Worm (Caenorhabditis elegans) whole organism, L1 larva: ENCODE measurements around the gene pho-8.
A peak's percentile ranks its signal among the peaks of the same experiment; 100 is the strongest.

Experiments
- C16A3.4 ChIP-seq: fragments of 150-350 bp; optimal IDR thresholded peaks from 2 replicates; lab custom pipeline; 2014; ENCODE audit warnings: missing biosample characterization, missing genetic modification characterization
- ama-1 ChIP-seq: fragments of 150-350 bp; optimal IDR thresholded peaks from 2 replicates; lab custom pipeline; 2014
- blmp-1 ChIP-seq: fragments of 150-350 bp; optimal IDR thresholded peaks from 2 replicates; lab custom pipeline; 2014; ENCODE audit warnings: missing biosample characterization, missing genetic modification characterization
- ceh-8 ChIP-seq: fragments of 200-800 bp; sonication (Bioruptor generic); optimal IDR thresholded peaks from 2 replicates; lab custom pipeline; 2018; ENCODE audit warnings: mild to moderate bottlenecking, missing genetic modification characterization, moderate library complexity, missing compliant biosample characterization
- ceh-88 ChIP-seq: fragments of 200-800 bp; sonication (Bioruptor generic); IDR thresholded peaks from 2 replicates; pipeline ENCODE4 v1.3.6; 2022; ENCODE audit warnings: missing genetic modification characterization, missing compliant biosample characterization
- ces-1 ChIP-seq: fragments of 150-350 bp; optimal IDR thresholded peaks from 2 replicates; lab custom pipeline; 2014; ENCODE audit warnings: missing biosample characterization, missing genetic modification reagents, missing genetic modification characterization
- dpl-1 ChIP-seq, 3 experiments: fragments of 150-350 bp in 2 of 3; sonication (generic microtip) in 1 of 3; optimal IDR thresholded peaks; 2 replicates each; lab custom pipeline; 2014 to 2017; ENCODE audit warnings: missing biosample characterization in 3 of 3, missing genetic modification characterization in 3 of 3, missing genetic modification reagents in 3 of 3
- dsc-1 ChIP-seq: sonication (generic microtip); optimal IDR thresholded peaks from 2 replicates; lab custom pipeline; 2016; ENCODE audit warnings: mild to moderate bottlenecking, missing genetic modification characterization, missing compliant biosample characterization
- efl-1 ChIP-seq, 4 experiments: fragments of 150-350 bp; optimal IDR thresholded peaks in 3 of 4; peaks in 1 of 4; 1 replicate in 1 of 4; 2 replicates in 3 of 4; lab custom pipeline; 2014; ENCODE audit warnings: missing biosample characterization in 2 of 4, missing genetic modification characterization in 2 of 4, missing genetic modification reagents in 2 of 4
- efl-3 ChIP-seq: fragments of 200-800 bp; sonication (Bioruptor generic); optimal IDR thresholded peaks from 2 replicates; lab custom pipeline; 2018; ENCODE audit warnings: mild to moderate bottlenecking, missing genetic modification characterization, missing compliant biosample characterization
- egl-27 ChIP-seq, 2 experiments: fragments of 150-350 bp in 1 of 2; sonication (generic microtip); optimal IDR thresholded peaks; 3 replicates each; lab custom pipeline; 2017 to 2018; ENCODE audit warnings: missing biosample characterization in 2 of 2, missing genetic modification characterization in 2 of 2, missing genetic modification reagents in 2 of 2
- elt-3 ChIP-seq, 6 experiments: fragments of 150-350 bp in 1 of 6; sonication (generic microtip); optimal IDR thresholded peaks; 2 replicates each; lab custom pipeline; 2017 to 2018; ENCODE audit warnings: missing biosample characterization in 6 of 6, missing genetic modification characterization in 6 of 6, inconsistent platforms in 1 of 6
- grh-1 ChIP-seq: fragments of 200-800 bp; sonication (Bioruptor generic); IDR thresholded peaks from 2 replicates; pipeline ENCODE4 v1.3.6; 2022; ENCODE audit warnings: missing genetic modification reagents, missing genetic modification characterization, missing compliant biosample characterization
- jun-1 ChIP-seq: fragments of 150-350 bp; optimal IDR thresholded peaks from 2 replicates; lab custom pipeline; 2014; ENCODE audit warnings: missing biosample characterization, missing genetic modification reagents, missing genetic modification characterization
- lin-13 ChIP-seq: fragments of 150-350 bp; optimal IDR thresholded peaks from 2 replicates; lab custom pipeline; 2014; ENCODE audit warnings: missing biosample characterization, missing genetic modification reagents, missing genetic modification characterization
- lin-14 ChIP-seq: fragments of 200-800 bp; sonication (Bioruptor generic); optimal IDR thresholded peaks from 2 replicates; lab custom pipeline; 2018; ENCODE audit warnings: mild to moderate bottlenecking, missing genetic modification characterization, moderate library complexity, missing compliant biosample characterization
- lin-15B ChIP-seq: fragments of 150-350 bp; sonication (generic microtip); optimal IDR thresholded peaks from 3 replicates; lab custom pipeline; 2014; ENCODE audit warnings: missing biosample characterization, missing genetic modification characterization
- lin-35 ChIP-seq, 2 experiments: fragments of 150-350 bp; optimal IDR thresholded peaks; 2 replicates each; lab custom pipeline; 2014; ENCODE audit warnings: missing biosample characterization in 2 of 2, missing genetic modification characterization in 2 of 2, missing genetic modification reagents in 2 of 2
- lsy-2 ChIP-seq, 2 experiments: fragments of 150-350 bp; optimal IDR thresholded peaks; 2 replicates each; lab custom pipeline; 2014; ENCODE audit warnings: missing biosample characterization in 2 of 2, missing genetic modification characterization in 2 of 2
- mab-9 ChIP-seq: fragments of 200-800 bp; sonication (Bioruptor generic); IDR thresholded peaks from 2 replicates; pipeline ENCODE4 v1.3.6; 2022; ENCODE audit warnings: missing genetic modification reagents, missing genetic modification characterization, missing compliant biosample characterization
- mdl-1 ChIP-seq, 2 experiments: fragments of 150-350 bp; optimal IDR thresholded peaks; 2 replicates each; lab custom pipeline; 2014 to 2017; ENCODE audit warnings: missing biosample characterization in 2 of 2, missing genetic modification characterization in 2 of 2, inconsistent platforms in 1 of 2
- mef-2 ChIP-seq: fragments of 150-350 bp; optimal IDR thresholded peaks from 2 replicates; lab custom pipeline; 2014; ENCODE audit warnings: missing biosample characterization, missing genetic modification characterization
- mep-1 ChIP-seq: fragments of 150-350 bp; optimal IDR thresholded peaks from 2 replicates; lab custom pipeline; 2014; ENCODE audit warnings: missing biosample characterization, missing genetic modification characterization
- nhr-11 ChIP-seq: fragments of 150-350 bp; optimal IDR thresholded peaks from 2 replicates; lab custom pipeline; 2014; ENCODE audit warnings: missing biosample characterization, missing genetic modification characterization
- nhr-19 ChIP-seq: fragments of 200-800 bp; sonication (Bioruptor generic); conservative IDR thresholded peaks from 2 replicates; pipeline ENCODE4 v1.3.6; 2022; ENCODE audit warnings: missing genetic modification characterization, missing compliant biosample characterization
- nhr-20 ChIP-seq: sonication (generic microtip); optimal IDR thresholded peaks from 2 replicates; lab custom pipeline; 2016; ENCODE audit warnings: mild to moderate bottlenecking, missing genetic modification characterization, missing compliant biosample characterization
- nhr-47 ChIP-seq: sonication (generic microtip); optimal IDR thresholded peaks from 2 replicates; lab custom pipeline; 2016; ENCODE audit warnings: mild to moderate bottlenecking, missing genetic modification characterization, moderate library complexity, missing compliant biosample characterization
- nhr-71 ChIP-seq: sonication (generic microtip); optimal IDR thresholded peaks from 2 replicates; lab custom pipeline; 2016; ENCODE audit warnings: mild to moderate bottlenecking, missing genetic modification characterization, moderate library complexity, missing compliant biosample characterization
- nhr-77 ChIP-seq: fragments of 150-350 bp; optimal IDR thresholded peaks from 2 replicates; lab custom pipeline; 2014; ENCODE audit warnings: missing biosample characterization, missing genetic modification characterization
- nhr-85 ChIP-seq: sonication (generic microtip); peaks from one replicate; lab custom pipeline; 2016; ENCODE audit warnings: missing genetic modification characterization, inconsistent platforms, missing compliant biosample characterization
- nhr-90 ChIP-seq: sonication (generic microtip); optimal IDR thresholded peaks from 2 replicates; lab custom pipeline; 2016; ENCODE audit warnings: mild to moderate bottlenecking, missing genetic modification characterization, missing compliant biosample characterization; ENCODE audit not compliant: poor library complexity
- pax-3 ChIP-seq: fragments of 200-800 bp; sonication (Bioruptor generic); optimal IDR thresholded peaks from 2 replicates; lab custom pipeline; 2018; ENCODE audit warnings: mild to moderate bottlenecking, missing genetic modification characterization, moderate library complexity, missing compliant biosample characterization
- snpc-4 ChIP-seq: fragments of 150-350 bp; optimal IDR thresholded peaks from 2 replicates; lab custom pipeline; 2014; ENCODE audit warnings: missing biosample characterization, missing genetic modification characterization
- snu-23 ChIP-seq: sonication (generic microtip); optimal IDR thresholded peaks from 2 replicates; lab custom pipeline; 2016; ENCODE audit warnings: missing genetic modification characterization, missing compliant biosample characterization
- swsn-7 ChIP-seq: sonication (generic microtip); optimal IDR thresholded peaks from 2 replicates; lab custom pipeline; 2016; ENCODE audit warnings: missing genetic modification characterization, missing compliant biosample characterization
- tbx-2 ChIP-seq: sonication (generic microtip); optimal IDR thresholded peaks from 2 replicates; lab custom pipeline; 2016; ENCODE audit warnings: missing genetic modification characterization, missing compliant biosample characterization
- tlp-1 ChIP-seq: fragments of 150-350 bp; optimal IDR thresholded peaks from 2 replicates; lab custom pipeline; 2014; ENCODE audit warnings: missing biosample characterization, missing genetic modification characterization
- unc-130 ChIP-seq: fragments of 150-350 bp; optimal IDR thresholded peaks from 2 replicates; lab custom pipeline; 2017; ENCODE audit warnings: missing biosample characterization, missing genetic modification characterization, inconsistent platforms
- unc-62 ChIP-seq: fragments of 150-350 bp; optimal IDR thresholded peaks from 2 replicates; lab custom pipeline; 2014; ENCODE audit warnings: missing biosample characterization, missing genetic modification reagents, missing genetic modification characterization
- unc-86 ChIP-seq: sonication (generic microtip); optimal IDR thresholded peaks from 2 replicates; lab custom pipeline; 2016; ENCODE audit warnings: missing genetic modification characterization, missing compliant biosample characterization
- xbp-1 ChIP-seq: sonication (generic microtip); optimal IDR thresholded peaks from 2 replicates; lab custom pipeline; 2016; ENCODE audit warnings: missing genetic modification characterization, missing compliant biosample characterization
- ztf-11 ChIP-seq, 2 experiments: sonication (generic microtip); optimal IDR thresholded peaks; 2 replicates each; lab custom pipeline; 2016 to 2017; ENCODE audit warnings: missing genetic modification characterization in 2 of 2, missing biosample characterization in 1 of 2, missing compliant biosample characterization in 1 of 2
- ztf-4 ChIP-seq: fragments of 150-350 bp; optimal IDR thresholded peaks from 2 replicates; lab custom pipeline; 2014; ENCODE audit warnings: missing biosample characterization, missing genetic modification characterization

The pho-8 gene

ce11 chrV:11802508-11802907 is 30.9 kb upstream of the pho-8 start:
- TF ChIP-seq egl-27 (tag; optimal IDR thresholded peaks at IDR 0.05; lab: Kevin White, UChicago): peak in 1 of 2 experiments; percentile 60
- TF ChIP-seq ztf-11 (tag; optimal IDR thresholded peaks at IDR 0.05; lab: Kevin White, UChicago): no peak
- peak; percentile 45 for TF ChIP-seq nhr-77
- TF ChIP-seq ama-1: no peak
- TF ChIP-seq nhr-20 (tag; lab: Kevin White, UChicago): peak; percentile 95
- TF ChIP-seq nhr-11: no peak
- TF ChIP-seq tbx-2 (tag; lab: Kevin White, UChicago): peak; percentile 84
- peak; percentile 25 for TF ChIP-seq xbp-1 (tag; lab: Kevin White, UChicago)
- no peak for TF ChIP-seq ceh-88 (GFP tag; lab: Robert Waterston, UW)
- peak; percentile 84 to 100 (median 98) for TF ChIP-seq elt-3 (tag; optimal IDR thresholded peaks at IDR 0.05; lab: Kevin White, UChicago)
- TF ChIP-seq tlp-1 (tag; lab: Kevin White, UChicago): no peak
- peak; percentile 86 for TF ChIP-seq unc-130 (tag; lab: Kevin White, UChicago)
- TF ChIP-seq lsy-2 (tag; optimal IDR thresholded peaks at IDR 0.05; lab: Kevin White, UChicago): peak; percentile 30 to 61
- TF ChIP-seq unc-86 (tag; lab: Kevin White, UChicago): no peak
- TF ChIP-seq nhr-85 (tag; lab: Kevin White, UChicago): peak; percentile 99
- peak; percentile 91 for TF ChIP-seq nhr-71 (tag; lab: Kevin White, UChicago)
- peak; percentile 89 for TF ChIP-seq nhr-90 (tag; lab: Kevin White, UChicago)
- peak; percentile 86 for TF ChIP-seq grh-1 (GFP tag; lab: Robert Waterston, UW)
- TF ChIP-seq efl-1 (optimal IDR thresholded peaks at IDR 0.05; lab: Kevin White, UChicago): no peak
- TF ChIP-seq efl-1 (GFP tag; optimal IDR thresholded peaks at IDR 0.05 in 1 of 2; lab: Kevin White, UChicago): peak in 1 of 2 experiments; percentile 1
- peak; percentile 55 for TF ChIP-seq ztf-4
- peak; percentile 27 for TF ChIP-seq jun-1
- peak; percentile 73 for TF ChIP-seq nhr-47 (tag; lab: Kevin White, UChicago)
- TF ChIP-seq lin-13 (GFP tag; lab: Kevin White, UChicago): peak; percentile 11
- TF ChIP-seq mep-1 (tag; lab: Kevin White, UChicago): peak; percentile 36
- TF ChIP-seq lin-14: peak; percentile 89
- peak; percentile 19 for TF ChIP-seq swsn-7 (tag; lab: Kevin White, UChicago)
- TF ChIP-seq mdl-1 (tag; optimal IDR thresholded peaks at IDR 0.05; lab: Kevin White, UChicago): peak; percentile 23 to 98
- no peak for TF ChIP-seq mab-9 (GFP tag; lab: Robert Waterston, UW)
- peak; percentile 81 for TF ChIP-seq nhr-19 (GFP tag; lab: Robert Waterston, UW)
- TF ChIP-seq lin-35 (GFP tag; optimal IDR thresholded peaks at IDR 0.05; lab: Kevin White, UChicago): peak in 1 of 2 experiments; percentile 69
- TF ChIP-seq snu-23 (GFP tag; lab: Kevin White, UChicago): peak; percentile 77
- peak in 1 of 3 experiments; percentile 22 for TF ChIP-seq dpl-1 (GFP tag; optimal IDR thresholded peaks at IDR 0.05; lab: Kevin White, UChicago)
- TF ChIP-seq blmp-1 (tag; lab: Kevin White, UChicago): peak; percentile 98
- TF ChIP-seq C16A3.4 (tag; lab: Kevin White, UChicago): peak; percentile 48

ce11 chrV:11803518-11803994 is 29.9 kb upstream of the pho-8 start:
- TF ChIP-seq tbx-2 (tag; lab: Kevin White, UChicago) (peak; percentile 29), snu-23 (GFP tag; lab: Kevin White, UChicago) (peak; percentile 40), elt-3 (tag; optimal IDR thresholded peaks at IDR 0.05; lab: Kevin White, UChicago) (peak in 4 of 6 experiments; percentile 24 to 33 (median 26)), nhr-47 (tag; lab: Kevin White, UChicago) (peak; percentile 49), ceh-8 (peak; percentile 44), efl-3 (GFP tag; lab: Kevin White, UChicago) (no peak), dsc-1 (tag; lab: Kevin White, UChicago) (no peak), pax-3 (no peak), blmp-1 (tag; lab: Kevin White, UChicago) (peak; percentile 85), nhr-71 (tag; lab: Kevin White, UChicago) (peak; percentile 85), ama-1 (no peak), lin-35 (GFP tag; optimal IDR thresholded peaks at IDR 0.05; lab: Kevin White, UChicago) (peak in 1 of 2 experiments; percentile 50), nhr-90 (tag; lab: Kevin White, UChicago) (peak; percentile 32), lin-14 (peak; percentile 66), nhr-20 (tag; lab: Kevin White, UChicago) (peak; percentile 86), snpc-4 (tag; lab: Kevin White, UChicago) (no peak), lsy-2 (tag; optimal IDR thresholded peaks at IDR 0.05; lab: Kevin White, UChicago) (peak in 1 of 2 experiments; percentile 2), nhr-85 (tag; lab: Kevin White, UChicago) (peak; percentile 95), mef-2 (tag; lab: Kevin White, UChicago) (no peak), unc-62 (GFP tag; lab: Kevin White, UChicago) (no peak), ces-1 (GFP tag; lab: Kevin White, UChicago) (no peak), nhr-19 (GFP tag; lab: Robert Waterston, UW) (peak; percentile 62), grh-1 (GFP tag; lab: Robert Waterston, UW) (0 out of 2 replicates have a peak, but pooled peaks have one; percentile 24), efl-1 (optimal IDR thresholded peaks at IDR 0.05; lab: Kevin White, UChicago) (no peak), efl-1 (GFP tag; optimal IDR thresholded peaks at IDR 0.05 in 1 of 2; lab: Kevin White, UChicago) (peak in 1 of 2 experiments; percentile 79), lin-15B (no peak)
